Worm (Caenorhabditis elegans): ENCODE measurements around the gene sas-4.
A peak's percentile ranks its signal among the peaks of the same experiment; 100 is the strongest.

sas-4 gene

DNA sequence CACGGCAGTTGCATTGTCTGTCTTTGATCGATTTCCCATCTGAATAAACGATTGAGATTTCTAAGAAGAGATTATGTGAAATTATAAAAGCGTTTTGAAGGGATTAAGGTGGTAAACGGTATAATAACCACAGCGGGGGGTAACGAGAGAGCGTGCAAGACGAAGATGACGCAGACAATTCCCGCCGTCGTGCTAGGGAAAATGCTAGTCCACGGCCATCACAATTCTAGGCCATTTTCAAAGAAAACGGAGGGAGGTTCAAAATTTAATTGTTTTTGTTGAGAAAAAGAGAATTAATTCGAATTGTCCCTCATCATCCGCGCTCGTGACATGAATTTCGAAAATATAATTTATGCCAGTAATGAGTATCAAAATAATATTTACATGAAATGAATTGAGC lies 712 bp upstream of the sas-4 start, which contains the start of gene F10E9.11 (continued):
- TF ChIP-seq C06A6.2 (GFP tag; conservative IDR thresholded peaks at IDR 0.05) (no peak), nhr-27 (tag; optimal IDR thresholded peaks at IDR 0.05) (no peak), pbrm-1 (GFP tag; IDR thresholded peaks at IDR 0.05) (peak; percentile 78), attf-5 (GFP tag; optimal IDR thresholded peaks at IDR 0.05) (peak; percentile 67), mcd-1 (GFP tag; IDR thresholded peaks at IDR 0.05) (peak; percentile 71), bed-2 (GFP tag; IDR thresholded peaks at IDR 0.05) (peak; percentile 83; the same call in 1 of the 2 replicates), cebp-2 (GFP tag; IDR thresholded peaks at IDR 0.05) (no peak), Y53G8AR.9 (GFP tag; conservative IDR thresholded peaks at IDR 0.05) (peak; percentile 62; the same call in 1 of the 2 replicates), madf-3 (GFP tag; IDR thresholded peaks at IDR 0.05) (peak; percentile 85; the same call in 1 of the 2 replicates), lin-40 (tag; optimal IDR thresholded peaks at IDR 0.05) (peak; percentile 42), athp-1 (tag; optimal IDR thresholded peaks at IDR 0.05) (peak; percentile 76), pha-4 (tag; optimal IDR thresholded peaks at IDR 0.05) (peak; percentile 5), F57A8.1 (GFP tag; optimal IDR thresholded peaks at IDR 0.05) (no peak), ceh-58 (GFP tag; IDR thresholded peaks at IDR 0.05) (no peak), lag-1 (GFP tag; IDR thresholded peaks at IDR 0.05) (no peak), Y95B8A.8 (GFP tag; IDR thresholded peaks at IDR 0.05) (peak; percentile 58; the same call in 1 of the 2 replicates), sea-2 (GFP tag; IDR thresholded peaks at IDR 0.05) (no peak), rpc-1 (optimal IDR thresholded peaks at IDR 0.05) (no peak), rpc-1 (tag; optimal IDR thresholded peaks at IDR 0.05) (no peak), sdz-38 (tag; optimal IDR thresholded peaks at IDR 0.05) (no peak), egl-44 (GFP tag; IDR thresholded peaks at IDR 0.05) (no peak), snpc-1.3 (tag; optimal IDR thresholded peaks at IDR 0.05; ENCODE audit: insufficient read depth) (peak; percentile 43), ceh-79 (tag; optimal IDR thresholded peaks at IDR 0.05) (no peak), let-607 (tag; optimal IDR thresholded peaks at IDR 0.05) (peak in 1 of 2 experiments; percentile 33), B0336.3 (GFP tag; IDR thresholded peaks at IDR 0.05) (no peak), ztf-22 (GFP tag; optimal IDR thresholded peaks at IDR 0.05) (no peak), B0019.2 (GFP tag; conservative IDR thresholded peaks at IDR 0.05) (peak; percentile 74), cebp-1 (GFP tag; IDR thresholded peaks at IDR 0.05) (0 out of 2 replicates have a peak, but pooled peaks have one; percentile 25), cebp-1 (tag; optimal IDR thresholded peaks at IDR 0.05) (no peak), egl-18 (GFP tag; IDR thresholded peaks at IDR 0.05) (no peak), F10E7.11 (tag; optimal IDR thresholded peaks at IDR 0.05) (no peak), dpl-1 (GFP tag; optimal IDR thresholded peaks at IDR 0.05) (peak; percentile 88), ceh-91 (GFP tag; IDR thresholded peaks at IDR 0.05) (0 out of 2 replicates have a peak, but pooled peaks have one; percentile 55), lin-54 (GFP tag; optimal IDR thresholded peaks at IDR 0.05) (peak; percentile 94), mel-28 (tag; optimal IDR thresholded peaks at IDR 0.05; ENCODE audit: borderline replicate concordance) (no peak), mes-4 (tag; optimal IDR thresholded peaks at IDR 0.05) (no peak), K11D2.4 (GFP tag; IDR thresholded peaks at IDR 0.05) (peak; percentile 58; the same call in 1 of the 2 replicates), madf-8 (GFP tag; conservative IDR thresholded peaks at IDR 0.05) (peak; percentile 69), snpc-3.4 (tag; optimal IDR thresholded peaks at IDR 0.05) (no peak), lin-35 (GFP tag; optimal IDR thresholded peaks at IDR 0.05) (peak; percentile 11 to 68 (median 28)), F23B12.7 (tag; optimal IDR thresholded peaks at IDR 0.05; ENCODE audit: insufficient read depth) (peak; percentile 39), tbp1 (GFP tag; optimal IDR thresholded peaks at IDR 0.05) (peak; percentile 57), snpc-4 (GFP tag; optimal IDR thresholded peaks at IDR 0.05) (no peak), snpc-4 (tag; optimal IDR thresholded peaks at IDR 0.05) (peak in 2 of 4 experiments; percentile 37 to 56), rcor-1 (GFP tag; IDR thresholded peaks at IDR 0.05) (peak; percentile 82), madf-6 (GFP tag; IDR thresholded peaks at IDR 0.05) (peak; percentile 84), lsl-1 (GFP tag; optimal IDR thresholded peaks at IDR 0.05) (peak; percentile 69), hrde-1 (tag; optimal IDR thresholded peaks at IDR 0.05; ENCODE audit: borderline replicate concordance) (no peak)
